Fruit fly (Drosophila melanogaster) whole organism, adult: Measurements from ENCODE around the gene CG7497.

Experiments used
- CG11617 ChIP-seq: fragments of 200-800 bp; sonication (Bioruptor generic); optimal IDR thresholded peaks from 2 replicates; lab custom pipeline; 2017; ENCODE audit warnings: mild to moderate bottlenecking, missing biosample characterization, missing genetic modification reagents, missing genetic modification characterization
- CG12768 ChIP-seq: fragments of 200-800 bp; sonication (Bioruptor generic); optimal IDR thresholded peaks from 2 replicates; lab custom pipeline; 2017; ENCODE audit warnings: missing biosample characterization, missing genetic modification characterization, mild to moderate bottlenecking, moderate library complexity, missing genetic modification reagents
- CG14711 ChIP-seq: fragments of 200-800 bp; sonication (Bioruptor generic); optimal IDR thresholded peaks from 2 replicates; lab custom pipeline; 2018; ENCODE audit warnings: missing biosample characterization, mild to moderate bottlenecking, missing genetic modification characterization, moderate library complexity
- CG1620 ChIP-seq: fragments of 200-800 bp; sonication (Bioruptor generic); optimal IDR thresholded peaks from 2 replicates; lab custom pipeline; 2016; ENCODE audit warnings: missing biosample characterization, missing genetic modification characterization
- CG33017 ChIP-seq: fragments of 200-800 bp; sonication (Bioruptor generic); optimal IDR thresholded peaks from 2 replicates; lab custom pipeline; 2018; ENCODE audit warnings: missing biosample characterization, mild to moderate bottlenecking, missing genetic modification characterization, moderate library complexity
- CG5204 ChIP-seq: fragments of 200-800 bp; sonication (Bioruptor generic); optimal IDR thresholded peaks from 2 replicates; lab custom pipeline; 2016; ENCODE audit warnings: missing biosample characterization, missing genetic modification characterization
- CG7045 ChIP-seq: fragments of 200-800 bp; sonication (Bioruptor generic); optimal IDR thresholded peaks from 2 replicates; lab custom pipeline; 2017; ENCODE audit warnings: missing biosample characterization, mild to moderate bottlenecking, missing genetic modification characterization
- CG7101 ChIP-seq: fragments of 200-800 bp; sonication (Bioruptor generic); optimal IDR thresholded peaks from 2 replicates; lab custom pipeline; 2018; ENCODE audit warnings: missing biosample characterization, mild to moderate bottlenecking, missing genetic modification characterization, moderate library complexity
- Clk ChIP-seq: fragments of 200-800 bp; sonication (Bioruptor generic); optimal IDR thresholded peaks from 2 replicates; lab custom pipeline; 2017; ENCODE audit warnings: missing biosample characterization, missing genetic modification characterization
- Crg-1 ChIP-seq: fragments of 200-800 bp; sonication (Bioruptor generic); optimal IDR thresholded peaks from 2 replicates; lab custom pipeline; 2016; ENCODE audit warnings: missing biosample characterization, missing genetic modification characterization
- Hr96 ChIP-seq: fragments of 200-800 bp; sonication (Bioruptor generic); optimal IDR thresholded peaks from 2 replicates; lab custom pipeline; 2016; ENCODE audit warnings: missing biosample characterization, missing genetic modification characterization
- Mnt ChIP-seq: fragments of 200-800 bp; sonication (Bioruptor generic); optimal IDR thresholded peaks from 2 replicates; lab custom pipeline; 2016; ENCODE audit warnings: missing biosample characterization, mild to moderate bottlenecking, missing genetic modification characterization
- bab1 ChIP-seq: fragments of 200-800 bp; sonication (Bioruptor generic); optimal IDR thresholded peaks from 3 replicates; lab custom pipeline; 2019; ENCODE audit warnings: missing biosample characterization, mild to moderate bottlenecking, missing genetic modification characterization, moderate library complexity
- cic ChIP-seq: fragments of 200-800 bp; sonication (Bioruptor generic); optimal IDR thresholded peaks from 2 replicates; lab custom pipeline; 2017; ENCODE audit warnings: missing biosample characterization, mild to moderate bottlenecking, missing genetic modification characterization, moderate library complexity
- cnc ChIP-seq, 2 experiments: fragments of >200 bp; optimal IDR thresholded peaks; 2 replicates each; lab custom pipeline; 2017
- kay ChIP-seq: fragments of 200-800 bp; sonication (Bioruptor generic); peaks from one replicate; lab custom pipeline; 2016; ENCODE audit warnings: missing biosample characterization, missing genetic modification characterization, borderline replicate concordance
- ovo ChIP-seq: fragments of 200-800 bp; sonication (Bioruptor generic); optimal IDR thresholded peaks from 2 replicates; lab custom pipeline; 2016; ENCODE audit warnings: missing biosample characterization, missing genetic modification characterization
- pad ChIP-seq: fragments of 200-800 bp; sonication (Bioruptor generic); optimal IDR thresholded peaks from 3 replicates; lab custom pipeline; 2017; ENCODE audit warnings: missing biosample characterization, missing genetic modification characterization, mild to moderate bottlenecking, moderate library complexity, missing genetic modification reagents
- tj ChIP-seq: fragments of 200-800 bp; sonication (Bioruptor generic); optimal IDR thresholded peaks from 3 replicates; lab custom pipeline; 2017; ENCODE audit warnings: missing biosample characterization, mild to moderate bottlenecking, missing genetic modification characterization, moderate library complexity
- toe ChIP-seq: fragments of 200-800 bp; sonication (Bioruptor generic); optimal IDR thresholded peaks from 2 replicates; lab custom pipeline; 2016; ENCODE audit warnings: missing biosample characterization, missing genetic modification characterization

Gene CG7497

DNA sequence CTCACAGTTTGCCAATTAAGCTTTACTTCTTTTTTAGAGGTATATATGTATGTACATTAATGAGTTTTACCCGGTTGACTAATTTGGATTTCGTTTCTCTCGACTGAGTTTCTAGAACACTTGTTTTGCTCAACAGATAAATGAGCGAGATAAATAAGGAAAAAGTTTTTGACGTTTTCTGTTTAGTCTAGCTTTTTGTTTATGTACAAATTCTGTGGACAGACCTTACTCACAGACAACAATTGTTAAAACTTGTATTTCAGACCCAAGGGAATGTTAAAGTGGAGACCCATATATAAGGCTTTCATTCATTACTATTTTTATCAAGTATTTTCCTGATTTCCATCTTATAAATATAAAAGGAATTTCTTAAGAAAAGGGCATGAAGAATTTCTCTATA lies 8.2 kb upstream of the CG7497 start:
- TF ChIP-seq Hr96: no peak
- TF ChIP-seq Crg-1 (GFP tag; lab: Kevin White, UChicago): peak; percentile 44
- peak; percentile 39 for TF ChIP-seq CG7101 (tag; lab: Kevin White, UChicago)

DNA sequence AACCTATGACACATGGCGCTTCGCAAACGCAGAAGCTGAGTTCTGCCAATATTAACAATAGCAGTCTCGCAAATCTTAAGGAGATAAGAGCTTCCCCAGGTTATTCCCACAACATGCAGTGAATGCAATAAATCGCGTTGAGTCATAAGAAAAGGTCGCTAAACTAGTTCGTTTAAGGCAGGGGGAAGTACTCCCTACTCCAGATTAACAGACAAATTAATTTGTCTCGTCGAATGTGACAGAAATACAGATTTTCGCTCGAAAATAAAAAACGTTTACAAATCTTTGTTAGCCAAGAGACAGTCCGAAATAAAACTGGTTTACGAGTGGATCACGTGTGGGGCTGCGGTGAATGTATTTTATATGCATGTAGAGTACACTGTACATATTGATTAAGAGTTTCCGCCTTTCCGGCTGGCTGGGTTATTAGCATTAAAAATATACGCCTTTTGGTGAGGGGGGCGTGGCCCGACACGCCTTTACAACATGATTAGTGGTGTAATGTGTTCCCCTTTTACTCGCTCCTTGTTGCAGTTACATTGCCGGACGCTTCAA lies 7.6 kb upstream of the CG7497 start:
- TF ChIP-seq kay (GFP tag; lab: Kevin White, UChicago): peak; percentile 70
- no peak for TF ChIP-seq Crg-1 (GFP tag; lab: Kevin White, UChicago)

DNA sequence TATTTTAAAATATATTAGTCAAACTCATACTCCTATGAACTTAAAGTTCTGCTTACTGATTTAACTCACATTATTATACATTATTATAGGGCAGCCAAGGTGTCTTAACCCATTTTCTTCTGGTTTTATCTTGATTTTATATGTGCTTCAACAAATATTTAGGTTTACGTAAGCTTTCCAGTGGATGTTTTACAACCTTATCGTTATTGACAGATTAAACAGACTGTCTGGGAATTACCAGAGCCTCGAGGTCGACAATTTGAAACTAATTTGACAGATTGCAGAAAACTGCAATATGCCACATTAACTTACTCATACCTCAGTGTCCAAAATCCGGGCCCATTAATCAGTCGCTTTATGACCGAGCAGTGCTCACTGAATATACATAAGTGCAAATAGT lies 2.0 kb upstream of the CG7497 start:
- TF ChIP-seq CG1620 (GFP tag; lab: Kevin White, UChicago): no peak
- TF ChIP-seq pad (GFP tag; lab: Kevin White, UChicago): no peak
- TF ChIP-seq CG12768 (GFP tag; lab: Kevin White, UChicago): no peak
- no peak for TF ChIP-seq cnc (optimal IDR thresholded peaks at IDR 0.05; lab: Kevin White, UChicago)
- no peak for TF ChIP-seq CG7101 (tag; lab: Kevin White, UChicago)
- TF ChIP-seq Clk (GFP tag; lab: Kevin White, UChicago): no peak
- no peak for TF ChIP-seq Hr96
- TF ChIP-seq CG33017: no peak
- no peak for TF ChIP-seq bab1 (GFP tag; lab: Kevin White, UChicago)
- TF ChIP-seq tj (GFP tag; lab: Kevin White, UChicago): no peak
- TF ChIP-seq Mnt: no peak
- TF ChIP-seq cic (GFP tag; lab: Kevin White, UChicago): no peak
- TF ChIP-seq kay (GFP tag; lab: Kevin White, UChicago): no peak
- TF ChIP-seq toe (GFP tag; lab: Kevin White, UChicago): no peak
- no peak for TF ChIP-seq CG11617 (GFP tag; lab: Kevin White, UChicago)
- no peak for TF ChIP-seq CG5204 (GFP tag; lab: Kevin White, UChicago)
- TF ChIP-seq ovo (GFP tag; lab: Kevin White, UChicago): no peak
- no peak for TF ChIP-seq CG7045 (GFP tag; lab: Kevin White, UChicago)

DNA sequence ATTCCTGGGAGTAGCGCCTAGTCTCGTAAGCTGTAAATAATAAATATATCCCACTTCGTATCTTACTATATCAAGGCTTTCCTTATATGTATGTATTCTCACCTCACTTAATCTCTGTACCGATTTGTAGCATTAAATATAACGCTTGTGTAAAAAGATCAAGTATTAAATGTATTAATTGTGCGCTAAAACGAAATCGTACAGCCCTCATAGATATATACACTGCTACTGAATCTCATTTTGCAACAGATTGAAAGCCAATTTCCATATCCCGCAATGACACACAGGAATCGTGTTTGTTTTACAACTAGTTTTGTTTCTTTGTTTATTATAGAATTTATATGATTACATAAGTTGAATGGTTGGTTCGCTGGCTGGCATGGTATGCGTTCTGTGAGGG lies 4.6 kb downstream of the CG7497 start:
- TF ChIP-seq Mnt (no peak), kay (GFP tag; lab: Kevin White, UChicago) (peak; percentile 90)

DNA sequence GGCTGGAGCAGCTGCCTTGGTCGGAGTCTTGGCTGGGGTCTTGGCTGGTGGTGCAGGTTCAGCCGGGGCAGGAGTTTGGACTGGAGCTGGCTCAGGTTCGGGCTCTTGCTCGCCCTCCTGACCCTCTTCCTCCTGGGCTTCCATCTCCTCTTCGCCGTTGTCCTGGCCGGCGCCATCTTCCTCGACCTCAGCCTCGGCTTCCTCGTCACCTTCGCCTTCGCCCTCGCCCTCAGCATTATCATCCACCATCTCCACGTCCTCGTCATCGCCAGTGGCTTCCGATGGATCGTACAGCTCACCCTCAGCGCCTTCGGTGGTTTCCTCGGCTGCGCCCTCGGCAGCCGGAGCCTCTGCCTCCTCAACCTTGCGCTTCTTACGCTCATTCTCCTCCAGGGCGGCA lies 5.4 kb downstream of the CG7497 start:
- no peak for TF ChIP-seq CG12768 (GFP tag; lab: Kevin White, UChicago)
- no peak for TF ChIP-seq Clk (GFP tag; lab: Kevin White, UChicago)
- TF ChIP-seq ovo (GFP tag; lab: Kevin White, UChicago): no peak
- TF ChIP-seq CG33017: no peak
- no peak for TF ChIP-seq pad (GFP tag; lab: Kevin White, UChicago)
- no peak for TF ChIP-seq CG11617 (GFP tag; lab: Kevin White, UChicago)

DNA sequence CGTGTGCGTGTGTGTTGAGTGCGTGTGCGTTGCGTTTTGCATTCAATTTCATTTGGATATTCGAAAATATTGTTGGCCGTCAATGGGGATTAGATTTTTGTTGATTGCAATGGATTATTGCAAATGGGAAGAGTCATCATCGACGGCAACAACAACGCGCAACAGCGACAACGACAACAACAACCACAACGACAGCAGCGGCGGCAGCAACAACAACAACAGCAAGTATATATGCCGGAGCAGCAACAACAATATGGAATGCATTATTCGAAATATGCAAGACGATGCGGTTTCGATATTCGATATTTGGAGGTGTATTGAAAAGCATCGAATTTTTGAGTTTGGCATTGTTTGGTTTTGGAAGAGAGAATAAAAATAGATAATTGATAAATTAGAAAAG lies 8.8 kb downstream of the CG7497 start:
- no peak for TF ChIP-seq Mnt
- no peak for TF ChIP-seq CG11617 (GFP tag; lab: Kevin White, UChicago)
- TF ChIP-seq cnc (optimal IDR thresholded peaks at IDR 0.05; lab: Kevin White, UChicago): no peak
- no peak for TF ChIP-seq bab1 (GFP tag; lab: Kevin White, UChicago)
- TF ChIP-seq Crg-1 (GFP tag; lab: Kevin White, UChicago): no peak
- TF ChIP-seq CG7045 (GFP tag; lab: Kevin White, UChicago): no peak
- no peak for TF ChIP-seq tj (GFP tag; lab: Kevin White, UChicago)
- TF ChIP-seq toe (GFP tag; lab: Kevin White, UChicago): no peak
- TF ChIP-seq CG12768 (GFP tag; lab: Kevin White, UChicago): no peak
- TF ChIP-seq CG33017: no peak
- no peak for TF ChIP-seq ovo (GFP tag; lab: Kevin White, UChicago)
- TF ChIP-seq CG5204 (GFP tag; lab: Kevin White, UChicago): no peak
- TF ChIP-seq Hr96: no peak
- no peak for TF ChIP-seq Clk (GFP tag; lab: Kevin White, UChicago)
- no peak for TF ChIP-seq pad (GFP tag; lab: Kevin White, UChicago)
- no peak for TF ChIP-seq kay (GFP tag; lab: Kevin White, UChicago)
- TF ChIP-seq CG7101 (tag; lab: Kevin White, UChicago): no peak
- no peak for TF ChIP-seq CG14711

DNA sequence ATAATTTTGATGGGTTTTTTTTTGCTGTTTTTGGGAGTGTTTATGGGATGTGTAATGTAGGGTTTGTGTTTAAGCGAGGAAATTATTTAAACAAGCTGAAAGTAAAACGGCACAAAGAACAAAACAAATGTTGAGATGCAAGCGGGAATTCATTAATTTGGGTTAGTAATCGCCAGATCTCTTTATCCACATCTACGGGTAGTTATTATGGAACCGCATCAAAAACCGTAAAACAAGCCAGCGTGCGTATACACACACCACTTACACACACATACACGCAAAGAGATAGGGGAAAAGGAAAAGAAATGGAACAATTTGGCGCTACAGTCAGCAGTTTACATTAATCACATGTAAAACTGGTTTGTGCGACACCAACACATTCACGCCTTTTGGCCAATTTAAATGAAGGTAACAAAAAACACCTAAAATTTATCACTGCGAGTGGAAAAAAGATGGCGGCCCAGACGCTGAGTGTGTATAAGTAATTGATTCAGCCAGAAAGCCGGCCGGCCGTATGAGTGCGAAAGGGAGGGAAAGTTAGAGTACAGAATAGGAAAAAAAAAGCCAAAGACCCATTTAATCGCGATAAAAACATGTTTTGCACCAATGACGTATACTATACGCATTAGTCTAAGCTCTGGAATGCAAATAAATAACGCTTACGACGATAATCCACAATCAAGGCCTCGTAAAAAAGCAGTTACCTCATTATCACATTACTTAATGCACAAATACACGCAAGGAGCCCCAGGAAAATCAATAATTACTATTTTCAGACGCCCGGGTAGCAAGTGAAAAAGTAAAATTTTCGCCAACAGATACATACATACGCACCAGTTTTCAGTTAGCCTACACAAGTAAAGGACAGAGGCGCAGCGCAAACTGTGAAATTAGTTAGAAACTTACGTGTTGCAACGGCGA lies 11.0 kb downstream of the CG7497 start:
- TF ChIP-seq cnc (optimal IDR thresholded peaks at IDR 0.05; lab: Kevin White, UChicago) (no peak), bab1 (GFP tag; lab: Kevin White, UChicago) (peak; percentile 53), toe (GFP tag; lab: Kevin White, UChicago) (no peak), pad (GFP tag; lab: Kevin White, UChicago) (peak; percentile 95), Mnt (peak; percentile 49), CG12768 (GFP tag; lab: Kevin White, UChicago) (peak; percentile 20), cic (GFP tag; lab: Kevin White, UChicago) (peak; percentile 75), ovo (GFP tag; lab: Kevin White, UChicago) (peak; percentile 10), tj (GFP tag; lab: Kevin White, UChicago) (peak; percentile 94), kay (GFP tag; lab: Kevin White, UChicago) (peak; percentile 73), CG5204 (GFP tag; lab: Kevin White, UChicago) (no peak), Hr96 (no peak), CG7045 (GFP tag; lab: Kevin White, UChicago) (no peak), Crg-1 (GFP tag; lab: Kevin White, UChicago) (peak; percentile 3)
